Fruit fly (Drosophila melanogaster): ENCODE measurements around the gene CG9609.

- TF ChIP-seq CG9932 (GFP tag; IDR thresholded peaks at IDR 0.05) (0 out of 2 replicates have a peak, but pooled peaks have one; percentile 29), NfI (GFP tag; optimal IDR thresholded peaks at IDR 0.05) (no peak), ranshi (GFP tag; IDR thresholded peaks at IDR 0.05) (no peak), CG17912 (GFP tag; optimal IDR thresholded peaks at IDR 0.05) (no peak), HmgD (GFP tag; optimal IDR thresholded peaks at IDR 0.05) (no peak), CG11398 (GFP tag; optimal IDR thresholded peaks at IDR 0.05) (no peak), exex (tag; optimal IDR thresholded peaks at IDR 0.05) (no peak), CG9437 (GFP tag; optimal IDR thresholded peaks at IDR 0.05) (peak; percentile 69), croc (GFP tag; conservative IDR thresholded peaks at IDR 0.05) (no peak)
These were observed 3.1 kb downstream of the CG9609 start, which contains the start of gene mRpL22 for dm6 chrX:16783743-16784142.
